Fruit fly (Drosophila melanogaster) whole organism, prepupa: Measurements from ENCODE around the gene Vajk1.

Experiments
- CG1621 ChIP-seq: fragments of 200-800 bp; sonication (Bioruptor generic); optimal IDR thresholded peaks from 3 replicates; lab custom pipeline; 2018; ENCODE audit warnings: missing biosample characterization, mild to moderate bottlenecking, missing genetic modification characterization
- CG6808 ChIP-seq: fragments of 200-800 bp; sonication (Bioruptor generic); optimal IDR thresholded peaks from 3 replicates; lab custom pipeline; 2017; ENCODE audit warnings: missing biosample characterization, missing genetic modification characterization, mild to moderate bottlenecking, moderate library complexity, missing genetic modification reagents

dm6 chr2L:13881939-13882338, 41.4 kb downstream of the Vajk1 start:
- TF ChIP-seq CG1621 (tag; lab: Kevin White, UChicago) = no peak
- no peak for TF ChIP-seq CG6808 (GFP tag; lab: Kevin White, UChicago)
